Fruit fly (Drosophila melanogaster): ENCODE data around the gene Hsc70-2.

Hsc70-2 gene

DNA sequence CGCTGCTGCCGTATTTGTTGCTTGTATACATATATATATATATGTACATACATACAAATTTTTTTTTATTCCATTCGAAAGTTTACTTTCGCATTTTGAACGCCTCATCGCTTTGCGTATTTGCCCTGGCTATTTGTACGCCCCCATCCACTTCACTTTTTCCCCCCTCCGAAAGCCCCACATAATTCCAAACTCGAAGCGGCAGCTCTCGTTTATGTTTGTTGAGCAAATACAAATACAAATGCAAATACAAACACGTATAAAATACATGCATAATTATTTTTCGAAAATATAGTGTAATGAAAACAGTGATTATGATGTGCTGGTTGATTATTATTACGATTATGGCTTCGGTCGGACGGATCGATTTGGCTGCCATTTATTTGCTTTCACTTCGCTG, 23.5 kb downstream of the Hsc70-2 start (continued):
- TF ChIP-seq CG17568 (GFP tag; optimal IDR thresholded peaks at IDR 0.05) (peak; percentile 91), CG9876 (GFP tag; optimal IDR thresholded peaks at IDR 0.05) (peak; percentile 44), CG15073 (GFP tag; optimal IDR thresholded peaks at IDR 0.05) (peak; percentile 47), CG7786 (GFP tag; optimal IDR thresholded peaks at IDR 0.05) (peak; percentile 35), jigr1 (GFP tag; IDR thresholded peaks at IDR 0.05) (no peak), CG7963 (GFP tag; IDR thresholded peaks at IDR 0.05; ENCODE audit: partially characterized antibody) (no peak), abd-A (tag; optimal IDR thresholded peaks at IDR 0.05) (peak; percentile 82), gsb-n (tag; optimal IDR thresholded peaks at IDR 0.05) (peak; percentile 97), kay (GFP tag; optimal IDR thresholded peaks at IDR 0.05) (peak; percentile 75), bbx (GFP tag; IDR thresholded peaks at IDR 0.05; ENCODE audit: partially characterized antibody) (no peak), CG13123 (GFP tag; optimal IDR thresholded peaks at IDR 0.05) (peak; percentile 80), CG17912 (GFP tag; optimal IDR thresholded peaks at IDR 0.05) (peak; percentile 89), D (optimal IDR thresholded peaks at IDR 0.05) (no peak), D (GFP tag; optimal IDR thresholded peaks at IDR 0.05) (peak; percentile 91), CG14965 (GFP tag; optimal IDR thresholded peaks at IDR 0.05; ENCODE audit: borderline replicate concordance) (peak; percentile 71), Side (GFP tag; optimal IDR thresholded peaks at IDR 0.05) (peak; percentile 73), Ravus (GFP tag; IDR thresholded peaks at IDR 0.05) (no peak; the same call in 1 of the 2 replicates), CG3407 (GFP tag; optimal IDR thresholded peaks at IDR 0.05) (peak; percentile 97), bsh (GFP tag; optimal IDR thresholded peaks at IDR 0.05) (peak in 1 of 2 experiments; percentile 94), NC2α (GFP tag; optimal IDR thresholded peaks at IDR 0.05) (peak; percentile 64), lab (GFP tag; optimal IDR thresholded peaks at IDR 0.05) (peak; percentile 97), crp (GFP tag; optimal IDR thresholded peaks at IDR 0.05) (peak in 1 of 2 experiments; percentile 50), CG3995 (GFP tag; optimal IDR thresholded peaks at IDR 0.05) (peak; percentile 50), row (GFP tag; IDR thresholded peaks at IDR 0.05) (no peak), grn (GFP tag; optimal IDR thresholded peaks at IDR 0.05) (peak; percentile 75), CG14860 (GFP tag; IDR thresholded peaks at IDR 0.05; ENCODE audit: partially characterized antibody) (no peak), so (GFP tag; IDR thresholded peaks at IDR 0.05) (0 out of 3 replicates have a peak, but pooled peaks have one; percentile 67), CG7271 (tag; optimal IDR thresholded peaks at IDR 0.05) (peak; percentile 95), psq (GFP tag; optimal IDR thresholded peaks at IDR 0.05) (peak; percentile 66), CG12391 (tag; optimal IDR thresholded peaks at IDR 0.05) (peak; percentile 85), ewg (GFP tag; optimal IDR thresholded peaks at IDR 0.05) (peak; percentile 85), wdn (GFP tag; IDR thresholded peaks at IDR 0.05) (no peak), CG14014 (GFP tag; IDR thresholded peaks at IDR 0.05) (peak; percentile 6; the same call in 1 of the 2 replicates), tin (GFP tag; optimal IDR thresholded peaks at IDR 0.05) (peak; percentile 51), CG1529 (GFP tag; optimal IDR thresholded peaks at IDR 0.05) (peak; percentile 90), sens-2 (GFP tag; IDR thresholded peaks at IDR 0.05) (peak; percentile 47; the same call in 1 of the 2 replicates), Oli (tag; optimal IDR thresholded peaks at IDR 0.05) (peak; percentile 83), sob (GFP tag; IDR thresholded peaks at IDR 0.05) (peak; percentile 77), Hsf (GFP tag; optimal IDR thresholded peaks at IDR 0.05) (peak; percentile 64), CG7839 (tag; optimal IDR thresholded peaks at IDR 0.05) (peak; percentile 78), ci (GFP tag; IDR thresholded peaks at IDR 0.05) (peak; percentile 92), CG5245 (GFP tag; optimal IDR thresholded peaks at IDR 0.05) (peak; percentile 83), HHEX (GFP tag; optimal IDR thresholded peaks at IDR 0.05) (peak; percentile 89), CG32772 (GFP tag; IDR thresholded peaks at IDR 0.05) (no peak), esg (GFP tag; conservative IDR thresholded peaks at IDR 0.05) (no peak), CG15696 (tag; optimal IDR thresholded peaks at IDR 0.05) (peak; percentile 97), CkIIα-i1 (GFP tag; IDR thresholded peaks at IDR 0.05) (no peak), CG10654 (GFP tag; optimal IDR thresholded peaks at IDR 0.05) (peak; percentile 88), Myb (GFP tag; optimal IDR thresholded peaks at IDR 0.05) (peak; percentile 26), pfk (GFP tag; optimal IDR thresholded peaks at IDR 0.05) (peak; percentile 70)

Measured in whole organism, embryonic.